Worm (Caenorhabditis elegans) whole organism, late embryonic: ENCODE results near the gene ZK930.2.

ENCODE experiments used
- C08G9.2 ChIP-seq: sonication (generic microtip); optimal IDR thresholded peaks from 2 replicates; lab custom pipeline; 2016; ENCODE audit warnings: mild to moderate bottlenecking, missing genetic modification characterization, moderate library complexity, missing compliant biosample characterization
- C38D4.7 ChIP-seq: fragments of 200-800 bp; sonication (Bioruptor generic); optimal IDR thresholded peaks from 2 replicates; lab custom pipeline; 2018; ENCODE audit warnings: mild to moderate bottlenecking, missing genetic modification characterization, moderate library complexity, missing compliant biosample characterization
- F13H6.1 ChIP-seq: sonication (generic microtip); optimal IDR thresholded peaks from 2 replicates; lab custom pipeline; 2016; ENCODE audit warnings: missing genetic modification characterization, missing compliant biosample characterization
- K02D7.2 ChIP-seq: sonication (generic microtip); optimal IDR thresholded peaks from 2 replicates; lab custom pipeline; 2017; ENCODE audit warnings: mild to moderate bottlenecking, missing genetic modification characterization, missing compliant biosample characterization
- K09A11.1 ChIP-seq: sonication (generic microtip); optimal IDR thresholded peaks from 2 replicates; lab custom pipeline; 2017; ENCODE audit warnings: antibody characterized with exemption, mild to moderate bottlenecking, missing genetic modification characterization, missing compliant biosample characterization; ENCODE audit not compliant: insufficient read depth
- T23F11.4 ChIP-seq: fragments of 200-800 bp; sonication (Bioruptor generic); optimal IDR thresholded peaks from 2 replicates; lab custom pipeline; 2018; ENCODE audit warnings: mild to moderate bottlenecking, missing genetic modification characterization, missing compliant biosample characterization
- Y22D7AL.16 ChIP-seq: sonication (generic microtip); optimal IDR thresholded peaks from 2 replicates; lab custom pipeline; 2016; ENCODE audit warnings: missing genetic modification characterization, missing compliant biosample characterization
- ama-1 ChIP-seq: fragments of 150-350 bp; optimal IDR thresholded peaks from 2 replicates; lab custom pipeline; 2014
- ceh-14 ChIP-seq: sonication (generic microtip); optimal IDR thresholded peaks from 2 replicates; lab custom pipeline; 2016; ENCODE audit warnings: missing genotype, missing genetic modification characterization, missing compliant biosample characterization
- ceh-18 ChIP-seq: sonication (generic microtip); optimal IDR thresholded peaks from 2 replicates; lab custom pipeline; 2016; ENCODE audit warnings: missing genetic modification characterization, missing compliant biosample characterization
- ceh-19 ChIP-seq: fragments of 200-800 bp; sonication (Bioruptor generic); optimal IDR thresholded peaks from 2 replicates; lab custom pipeline; 2018; ENCODE audit warnings: mild to moderate bottlenecking, missing genetic modification characterization, missing compliant biosample characterization
- ceh-24 ChIP-seq: sonication (generic microtip); optimal IDR thresholded peaks from 2 replicates; lab custom pipeline; 2016; ENCODE audit warnings: mild to moderate bottlenecking, missing genetic modification characterization, missing compliant biosample characterization
- ceh-31 ChIP-seq: sonication (generic microtip); optimal IDR thresholded peaks from 2 replicates; lab custom pipeline; 2016; ENCODE audit warnings: missing genetic modification characterization, missing compliant biosample characterization
- ceh-34 ChIP-seq: sonication (generic microtip); optimal IDR thresholded peaks from 2 replicates; lab custom pipeline; 2016; ENCODE audit warnings: mild to moderate bottlenecking, missing genetic modification characterization, missing compliant biosample characterization
- ceh-9 ChIP-seq: sonication (generic microtip); optimal IDR thresholded peaks from 2 replicates; lab custom pipeline; 2016; ENCODE audit warnings: mild to moderate bottlenecking, missing genetic modification characterization, inconsistent platforms, missing compliant biosample characterization
- che-1 ChIP-seq: sonication (generic microtip); optimal IDR thresholded peaks from 2 replicates; lab custom pipeline; 2016; ENCODE audit warnings: mild to moderate bottlenecking, missing genetic modification characterization, missing compliant biosample characterization
- elt-2 ChIP-seq: sonication (generic microtip); optimal IDR thresholded peaks from 2 replicates; lab custom pipeline; 2016; ENCODE audit warnings: missing genetic modification reagents, missing genetic modification characterization, missing compliant biosample characterization
- ets-4 ChIP-seq: sonication (generic microtip); optimal IDR thresholded peaks from 2 replicates; lab custom pipeline; 2016; ENCODE audit warnings: missing genetic modification characterization, missing compliant biosample characterization
- fax-1 ChIP-seq: sonication (generic microtip); optimal IDR thresholded peaks from 2 replicates; lab custom pipeline; 2016; ENCODE audit warnings: missing genotype, missing genetic modification characterization, missing compliant biosample characterization
- fkh-10 ChIP-seq: fragments of 150-350 bp; optimal IDR thresholded peaks from 2 replicates; lab custom pipeline; 2014; ENCODE audit warnings: missing biosample characterization, missing genetic modification reagents, missing genetic modification characterization
- gmeb-2 ChIP-seq: sonication (generic microtip); optimal IDR thresholded peaks from 2 replicates; lab custom pipeline; 2016; ENCODE audit warnings: missing genetic modification characterization, inconsistent platforms, missing compliant biosample characterization
- hlh-13 ChIP-seq: fragments of 200-800 bp; sonication (Bioruptor generic); optimal IDR thresholded peaks from 2 replicates; lab custom pipeline; 2018; ENCODE audit warnings: mild to moderate bottlenecking, missing genetic modification characterization, missing compliant biosample characterization
- hlh-30 ChIP-seq: sonication (generic microtip); optimal IDR thresholded peaks from 2 replicates; lab custom pipeline; 2017; ENCODE audit warnings: antibody characterized with exemption, missing genetic modification characterization, missing compliant biosample characterization; ENCODE audit not compliant: insufficient read depth
- lim-6 ChIP-seq: sonication (generic microtip); optimal IDR thresholded peaks from 2 replicates; lab custom pipeline; 2016; ENCODE audit warnings: missing genetic modification characterization, missing compliant biosample characterization
- lin-11 ChIP-seq: fragments of 200-800 bp; sonication (Bioruptor generic); optimal IDR thresholded peaks from 2 replicates; lab custom pipeline; 2018; ENCODE audit warnings: mild to moderate bottlenecking, missing genetic modification characterization, missing compliant biosample characterization
- madf-2 ChIP-seq: sonication (generic microtip); optimal IDR thresholded peaks from 2 replicates; lab custom pipeline; 2017; ENCODE audit warnings: missing genetic modification characterization, missing compliant biosample characterization
- mec-3 ChIP-seq: sonication (generic microtip); optimal IDR thresholded peaks from 2 replicates; lab custom pipeline; 2016; ENCODE audit warnings: borderline replicate concordance, missing genetic modification characterization, missing compliant biosample characterization
- nfya-1 ChIP-seq: sonication (generic microtip); optimal IDR thresholded peaks from 2 replicates; lab custom pipeline; 2017; ENCODE audit warnings: missing genetic modification characterization, mild to moderate bottlenecking, missing compliant biosample characterization, antibody characterized with exemption, moderate library complexity
- npax-4 ChIP-seq: sonication (generic microtip); optimal IDR thresholded peaks from 2 replicates; lab custom pipeline; 2016; ENCODE audit warnings: missing genetic modification characterization, missing compliant biosample characterization
- pag-3 ChIP-seq: sonication (generic microtip); optimal IDR thresholded peaks from 2 replicates; lab custom pipeline; 2016; ENCODE audit warnings: missing compliant biosample characterization, missing genetic modification characterization, borderline replicate concordance
- pat-9 ChIP-seq: fragments of 200-800 bp; sonication (Bioruptor generic); optimal IDR thresholded peaks from 2 replicates; lab custom pipeline; 2018; ENCODE audit warnings: mild to moderate bottlenecking, missing genetic modification characterization, moderate library complexity, missing compliant biosample characterization
- pax-1 ChIP-seq: fragments of 150-350 bp; optimal IDR thresholded peaks from 2 replicates; lab custom pipeline; 2014; ENCODE audit warnings: missing biosample characterization, missing genetic modification characterization
- pha-4 ChIP-seq: fragments of 150-350 bp; optimal IDR thresholded peaks from 2 replicates; lab custom pipeline; 2018; ENCODE audit warnings: missing biosample characterization, missing genetic modification reagents, missing genetic modification characterization
- pqm-1 ChIP-seq: sonication (generic microtip); optimal IDR thresholded peaks from 2 replicates; lab custom pipeline; 2016; ENCODE audit warnings: missing genetic modification characterization, missing compliant biosample characterization
- pros-1 ChIP-seq: fragments of 150-350 bp; optimal IDR thresholded peaks from 2 replicates; lab custom pipeline; 2014; ENCODE audit warnings: missing biosample characterization, missing genetic modification reagents, missing genetic modification characterization
- ref-2 ChIP-seq: sonication (generic microtip); optimal IDR thresholded peaks from 2 replicates; lab custom pipeline; 2016; ENCODE audit warnings: missing genetic modification characterization, missing compliant biosample characterization
- rnt-1 ChIP-seq: sonication (generic microtip); optimal IDR thresholded peaks from 2 replicates; lab custom pipeline; 2016; ENCODE audit warnings: missing genetic modification characterization, missing compliant biosample characterization
- syd-9 ChIP-seq: sonication (generic microtip); optimal IDR thresholded peaks from 2 replicates; lab custom pipeline; 2016; ENCODE audit warnings: mild to moderate bottlenecking, missing genetic modification characterization, moderate library complexity, missing compliant biosample characterization
- tbx-2 ChIP-seq: sonication (generic microtip); optimal IDR thresholded peaks from 2 replicates; lab custom pipeline; 2016; ENCODE audit warnings: missing genetic modification characterization, missing compliant biosample characterization
- tbx-7 ChIP-seq: sonication (generic microtip); optimal IDR thresholded peaks from 2 replicates; lab custom pipeline; 2016; ENCODE audit warnings: missing genotype, missing genetic modification characterization, missing compliant biosample characterization
- ttx-3 ChIP-seq: sonication (generic microtip); optimal IDR thresholded peaks from 2 replicates; lab custom pipeline; 2016; ENCODE audit warnings: missing genetic modification reagents, missing genetic modification characterization, missing compliant biosample characterization
- unc-55 ChIP-seq: sonication (generic microtip); optimal IDR thresholded peaks from 2 replicates; lab custom pipeline; 2017; ENCODE audit warnings: missing biosample characterization, missing genetic modification reagents, missing genetic modification characterization
- unc-86 ChIP-seq: sonication (generic microtip); optimal IDR thresholded peaks from 2 replicates; lab custom pipeline; 2016; ENCODE audit warnings: missing genetic modification characterization, missing compliant biosample characterization
- zip-5 ChIP-seq: sonication (generic microtip); optimal IDR thresholded peaks from 2 replicates; lab custom pipeline; 2016; ENCODE audit warnings: missing genetic modification characterization, missing compliant biosample characterization
- ztf-16 ChIP-seq: sonication (generic microtip); optimal IDR thresholded peaks from 2 replicates; lab custom pipeline; 2017; ENCODE audit warnings: missing genetic modification characterization, missing compliant biosample characterization

The ZK930.2 gene

DNA sequence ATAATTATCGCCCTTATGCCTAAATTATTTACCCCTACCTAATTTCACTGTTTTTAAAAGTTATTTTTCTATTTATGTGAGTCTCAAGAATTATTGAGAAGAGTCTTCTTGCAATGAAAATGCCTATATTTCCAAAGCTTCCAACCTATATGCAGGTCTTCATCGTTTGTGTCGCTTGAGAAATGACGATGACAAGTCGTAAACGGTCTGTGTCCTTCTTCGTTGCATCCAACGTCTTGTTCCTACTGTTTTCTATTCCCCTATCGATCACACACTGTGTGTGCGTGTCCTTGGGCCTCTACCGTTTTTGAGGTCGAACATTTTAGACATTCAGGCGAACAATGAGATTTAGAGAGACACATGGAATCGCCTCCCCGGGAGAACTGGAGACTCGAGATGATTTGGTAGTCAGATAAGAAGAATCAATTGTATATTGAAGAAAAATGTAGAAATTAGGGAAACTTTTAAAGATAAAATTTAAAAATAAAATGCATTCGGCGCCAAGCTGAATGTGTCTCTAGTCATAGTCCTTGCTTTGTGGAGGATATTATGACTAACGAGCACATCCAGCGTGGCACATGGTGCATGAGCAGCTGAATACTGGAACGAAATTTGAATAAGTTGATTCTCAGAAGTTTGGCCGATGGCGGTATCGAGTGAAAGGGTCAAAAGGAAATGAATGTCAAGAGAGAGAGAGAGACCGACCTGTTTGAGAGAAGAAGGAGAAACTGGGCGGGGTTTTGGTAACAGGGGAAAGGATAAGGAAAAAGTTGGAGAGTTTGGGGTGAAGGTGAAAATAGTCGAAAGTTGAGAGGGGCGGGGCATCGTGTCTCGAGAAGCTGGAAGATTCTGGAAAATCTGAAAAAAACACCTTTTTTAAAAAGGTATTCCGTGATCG lies 12.5 kb downstream of the ZK930.2 start:
- TF ChIP-seq ets-4 (tag; lab: Kevin White, UChicago) (no peak), lim-6 (tag; lab: Kevin White, UChicago) (no peak), fkh-10 (GFP tag; lab: Kevin White, UChicago) (no peak), K09A11.1 (tag; lab: Kevin White, UChicago) (no peak), elt-2 (peak; percentile 0), ztf-16 (tag; lab: Kevin White, UChicago) (no peak), pat-9 (no peak), T23F11.4 (GFP tag; lab: Kevin White, UChicago) (no peak)

DNA sequence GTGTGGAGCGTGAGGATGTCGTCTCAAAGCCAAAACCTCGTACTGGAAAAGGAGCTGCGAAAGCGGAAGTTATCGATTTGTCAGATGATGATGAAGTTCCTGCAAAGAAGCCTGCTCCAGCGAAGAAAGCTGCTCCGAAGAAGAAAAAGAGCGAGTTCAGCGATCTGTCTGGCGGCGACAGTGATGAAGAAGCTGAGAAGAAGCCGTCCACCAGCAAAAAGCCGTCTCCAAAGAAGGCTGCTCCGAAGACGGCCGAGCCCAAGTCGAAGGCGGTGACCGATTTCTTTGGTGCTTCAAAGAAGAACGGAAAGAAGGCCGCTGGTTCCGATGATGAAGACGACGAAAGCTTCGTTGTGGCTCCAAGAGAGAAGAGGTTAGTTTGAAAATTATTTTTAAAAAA lies 13.4 kb downstream of the ZK930.2 start:
- no peak for TF ChIP-seq ceh-34 (tag; lab: Kevin White, UChicago)
- TF ChIP-seq fkh-10 (GFP tag; lab: Kevin White, UChicago), result no peak
- TF ChIP-seq C38D4.7 (GFP tag; lab: Kevin White, UChicago), result no peak
- TF ChIP-seq ceh-14 (tag; lab: Kevin White, UChicago), result no peak
- TF ChIP-seq ama-1 (lab: Kevin White, UChicago), result no peak
- no peak for TF ChIP-seq mec-3 (tag; lab: Kevin White, UChicago)
- no peak for TF ChIP-seq pqm-1 (tag; lab: Kevin White, UChicago)

DNA sequence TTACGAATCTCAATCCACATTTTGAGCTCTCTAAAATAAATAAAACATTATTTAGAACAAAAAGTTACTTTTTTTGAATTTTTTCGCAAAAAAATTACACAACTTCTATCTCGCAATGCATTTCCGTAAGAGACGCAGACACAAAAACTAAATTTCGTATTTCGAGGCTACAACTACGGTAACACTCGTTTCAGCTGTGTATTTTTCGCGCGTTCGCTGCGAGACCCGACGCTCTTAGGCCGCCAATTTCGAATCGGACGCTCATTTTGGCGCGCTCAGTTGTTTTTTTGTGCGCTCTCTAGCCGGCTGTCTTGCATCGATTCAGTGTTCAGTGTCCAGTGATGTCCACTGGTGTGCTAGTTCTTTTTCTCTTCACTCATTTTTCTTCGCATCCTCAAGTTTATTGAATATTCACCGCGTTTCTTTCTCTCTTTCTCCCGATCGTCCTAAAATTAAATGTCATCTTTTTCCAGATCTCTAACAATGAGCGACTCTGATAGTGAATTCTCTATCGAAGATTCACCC lies 18.5 kb downstream of the ZK930.2 start, which contains the start of the genes npp-3 and top-2:
npp-3 (minus strand) TSS at position 115 of the 525 bp plus-strand sequence.
top-2 (plus strand) TSS at position 475 of the 525 bp plus-strand sequence.
- TF ChIP-seq unc-55 (peak; percentile 74), ttx-3 (tag; lab: Kevin White, UChicago) (no peak), pros-1 (tag; lab: Kevin White, UChicago) (peak; percentile 45), elt-2 (no peak), fkh-10 (GFP tag; lab: Kevin White, UChicago) (no peak), ceh-34 (tag; lab: Kevin White, UChicago) (peak; percentile 58), ref-2 (peak; percentile 62), fax-1 (tag; lab: Kevin White, UChicago) (no peak), tbx-7 (tag; lab: Kevin White, UChicago) (no peak), pat-9 (no peak), rnt-1 (tag; lab: Kevin White, UChicago) (no peak), ceh-24 (tag; lab: Kevin White, UChicago) (no peak), hlh-30 (tag; lab: Kevin White, UChicago) (peak; percentile 51), zip-5 (tag; lab: Kevin White, UChicago) (no peak), tbx-2 (tag; lab: Kevin White, UChicago) (peak; percentile 59), pag-3 (tag; lab: Kevin White, UChicago) (no peak), syd-9 (tag; lab: Kevin White, UChicago) (no peak), pha-4 (tag; lab: Kevin White, UChicago) (no peak), gmeb-2 (tag; lab: Kevin White, UChicago) (no peak), mec-3 (tag; lab: Kevin White, UChicago) (no peak), lin-11 (tag; lab: Kevin White, UChicago) (no peak), T23F11.4 (GFP tag; lab: Kevin White, UChicago) (no peak), ceh-18 (tag; lab: Kevin White, UChicago) (peak; percentile 80), ceh-19 (GFP tag; lab: Kevin White, UChicago) (no peak), pax-1 (no peak), K09A11.1 (tag; lab: Kevin White, UChicago) (no peak), ceh-14 (tag; lab: Kevin White, UChicago) (no peak), F13H6.1 (no peak), hlh-13 (GFP tag; lab: Kevin White, UChicago) (no peak), nfya-1 (peak; percentile 96), C08G9.2 (tag; lab: Kevin White, UChicago) (no peak), Y22D7AL.16 (tag; lab: Kevin White, UChicago) (no peak), npax-4 (tag; lab: Kevin White, UChicago) (no peak), ceh-31 (tag; lab: Kevin White, UChicago) (peak; percentile 74), ceh-9 (tag; lab: Kevin White, UChicago) (no peak), madf-2 (tag; lab: Kevin White, UChicago) (no peak), che-1 (tag; lab: Kevin White, UChicago) (no peak), K02D7.2 (tag; lab: Kevin White, UChicago) (no peak), unc-86 (tag; lab: Kevin White, UChicago) (no peak)
